Worm (Caenorhabditis elegans) whole organism, L4 larva: ENCODE measurements around the gene R155.5.

Experiments used
- D1046.2 ChIP-seq: fragments of 200-800 bp; sonication (Bioruptor generic); IDR thresholded peaks from 2 replicates; pipeline ENCODE4 v1.3.6; 2022; ENCODE audit warnings: missing genetic modification characterization, missing compliant biosample characterization
- Y75B8A.6 ChIP-seq: fragments of 200-800 bp; sonication (Bioruptor generic); IDR thresholded peaks from 2 replicates; pipeline ENCODE4 v1.3.6; 2022; ENCODE audit warnings: missing genetic modification reagents, missing genetic modification characterization, missing compliant biosample characterization
- aha-1 ChIP-seq: fragments of 150-350 bp; peaks from one replicate; lab custom pipeline; 2014; ENCODE audit warnings: missing biosample characterization, missing genetic modification characterization
- arid-1 ChIP-seq: fragments of 200-800 bp; sonication (Bioruptor generic); conservative IDR thresholded peaks from 2 replicates; pipeline ENCODE4 v1.3.6; 2022; ENCODE audit warnings: missing genetic modification reagents, missing genetic modification characterization, missing compliant biosample characterization
- ceh-28 ChIP-seq: fragments of 150-350 bp; optimal IDR thresholded peaks from 2 replicates; lab custom pipeline; 2014; ENCODE audit warnings: missing biosample characterization, missing genetic modification reagents, missing genetic modification characterization
- daf-19 ChIP-seq: fragments of 200-800 bp; sonication (Bioruptor generic); conservative IDR thresholded peaks from 2 replicates; pipeline ENCODE4 v1.3.6; 2022; ENCODE audit warnings: missing genetic modification characterization, missing compliant biosample characterization
- dmd-8 ChIP-seq: fragments of 200-800 bp; sonication (Bioruptor generic); IDR thresholded peaks from 2 replicates; pipeline ENCODE4 v1.3.6; 2022; ENCODE audit warnings: missing genetic modification characterization, missing compliant biosample characterization
- egl-27 ChIP-seq: sonication (generic microtip); optimal IDR thresholded peaks from 3 replicates; lab custom pipeline; 2017; ENCODE audit warnings: missing biosample characterization, missing genetic modification reagents, missing genetic modification characterization
- hif-1 ChIP-seq, 2 experiments: sonication (generic microtip); optimal IDR thresholded peaks; 2 replicates each; lab custom pipeline; 2016 to 2017; ENCODE audit warnings: missing compliant biosample characterization in 2 of 2, missing genetic modification characterization in 2 of 2, missing genetic modification reagents in 2 of 2, missing genotype in 2 of 2, mild to moderate bottlenecking in 1 of 2
- jun-1 ChIP-seq: fragments of 150-350 bp; optimal IDR thresholded peaks from 2 replicates; lab custom pipeline; 2014; ENCODE audit warnings: missing biosample characterization, missing genetic modification reagents, missing genetic modification characterization
- lir-3 ChIP-seq: sonication (generic microtip); optimal IDR thresholded peaks from 2 replicates; lab custom pipeline; 2016; ENCODE audit warnings: mild to moderate bottlenecking, missing genetic modification characterization, missing compliant biosample characterization
- mdl-1 ChIP-seq, 2 experiments: fragments of 150-350 bp in 1 of 2; sonication (generic microtip) in 1 of 2; optimal IDR thresholded peaks; 2 replicates each; lab custom pipeline; 2014 to 2017; ENCODE audit warnings: missing biosample characterization in 2 of 2, missing genetic modification characterization in 2 of 2
- mxl-2 ChIP-seq: fragments of 200-800 bp; sonication (Bioruptor generic); conservative IDR thresholded peaks from 2 replicates; pipeline ENCODE4 v1.3.6; 2022; ENCODE audit warnings: missing genetic modification reagents, missing genetic modification characterization, missing compliant biosample characterization
- nhr-10 ChIP-seq: fragments of 150-350 bp; optimal IDR thresholded peaks from 2 replicates; lab custom pipeline; 2014; ENCODE audit warnings: missing biosample characterization, missing genetic modification characterization
- nhr-102 ChIP-seq: sonication (generic microtip); optimal IDR thresholded peaks from 2 replicates; lab custom pipeline; 2016; ENCODE audit warnings: mild to moderate bottlenecking, missing genetic modification characterization, moderate library complexity, missing compliant biosample characterization
- nhr-111 ChIP-seq: fragments of 200-800 bp; sonication (Bioruptor generic); optimal IDR thresholded peaks from 2 replicates; lab custom pipeline; 2018; ENCODE audit warnings: mild to moderate bottlenecking, missing genetic modification characterization, missing compliant biosample characterization
- nhr-25 ChIP-seq: sonication (generic microtip); optimal IDR thresholded peaks from 2 replicates; lab custom pipeline; 2017; ENCODE audit warnings: missing genetic modification characterization, mild to moderate bottlenecking, missing compliant biosample characterization, antibody characterized with exemption, moderate library complexity, borderline replicate concordance; ENCODE audit not compliant: insufficient read depth
- nhr-77 ChIP-seq: fragments of 150-350 bp; optimal IDR thresholded peaks from 2 replicates; lab custom pipeline; 2014; ENCODE audit warnings: missing biosample characterization, missing genetic modification characterization
- rbr-2 ChIP-seq: sonication (generic microtip); optimal IDR thresholded peaks from 2 replicates; lab custom pipeline; 2016; ENCODE audit warnings: missing genotype, missing genetic modification characterization, missing compliant biosample characterization
- sdz-12 ChIP-seq: fragments of 200-800 bp; sonication (Bioruptor generic); optimal IDR thresholded peaks from 2 replicates; lab custom pipeline; 2018; ENCODE audit warnings: mild to moderate bottlenecking, missing genetic modification characterization, missing compliant biosample characterization
- set-16 ChIP-seq: fragments of 200-800 bp; sonication (Bioruptor generic); IDR thresholded peaks from 2 replicates; pipeline ENCODE4 v1.3.6; 2022; ENCODE audit warnings: missing genetic modification reagents, missing genetic modification characterization, missing compliant biosample characterization
- snpc-4 ChIP-seq: fragments of 150-350 bp; optimal IDR thresholded peaks from 2 replicates; lab custom pipeline; 2014; ENCODE audit warnings: missing biosample characterization, missing genetic modification characterization
- tag-97 ChIP-seq: fragments of 200-800 bp; sonication (Bioruptor generic); IDR thresholded peaks from 2 replicates; pipeline ENCODE4 v1.3.6; 2022; ENCODE audit warnings: missing genetic modification characterization, missing compliant biosample characterization
- unc-62 ChIP-seq, 3 experiments: fragments of 150-350 bp in 1 of 3; sonication (generic microtip); optimal IDR thresholded peaks in 2 of 3; peaks in 1 of 3; 1 replicate in 1 of 3; 2 replicates in 2 of 3; lab custom pipeline; 2014 to 2017; ENCODE audit warnings: missing biosample characterization in 3 of 3, missing genetic modification characterization in 3 of 3, missing genetic modification reagents in 3 of 3, missing genotype in 1 of 3
- zfp-2 ChIP-seq: sonication (generic microtip); optimal IDR thresholded peaks from 2 replicates; lab custom pipeline; 2016; ENCODE audit warnings: mild to moderate bottlenecking, missing genetic modification characterization, missing compliant biosample characterization

R155.5 gene

DNA sequence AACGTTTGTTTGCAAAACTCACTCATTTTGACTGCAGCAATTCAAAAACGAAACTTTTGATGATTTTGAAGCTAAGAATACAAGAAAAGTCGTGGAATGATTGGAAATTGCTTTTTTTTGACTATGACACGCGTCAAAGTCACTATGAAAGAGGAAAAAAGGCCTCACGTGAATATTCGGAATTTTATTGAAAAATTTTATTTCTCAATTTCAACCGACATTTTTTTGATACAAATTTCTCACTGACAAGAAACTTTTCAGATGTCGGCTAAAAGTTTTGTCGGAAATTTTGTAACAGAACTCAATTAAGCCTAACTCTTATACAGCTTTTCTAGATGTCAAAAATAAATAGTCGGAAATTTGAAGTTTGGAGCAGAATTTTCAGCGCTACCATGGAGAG, at the start of gene R155.5:
Gene R155.5 (minus strand): TSS at position 101 of the 400 bp plus-strand sequence.
- TF ChIP-seq unc-62 (GFP tag; optimal IDR thresholded peaks at IDR 0.05 in 1 of 2; lab: Kevin White, UChicago) (peak in 1 of 2 experiments; percentile 12), unc-62 (tag; optimal IDR thresholded peaks at IDR 0.05; lab: Kevin White, UChicago) (no peak), sdz-12 (GFP tag; lab: Kevin White, UChicago) (no peak), snpc-4 (no peak)
- TF ChIP-seq, all 104 proteins: peak for 1

DNA sequence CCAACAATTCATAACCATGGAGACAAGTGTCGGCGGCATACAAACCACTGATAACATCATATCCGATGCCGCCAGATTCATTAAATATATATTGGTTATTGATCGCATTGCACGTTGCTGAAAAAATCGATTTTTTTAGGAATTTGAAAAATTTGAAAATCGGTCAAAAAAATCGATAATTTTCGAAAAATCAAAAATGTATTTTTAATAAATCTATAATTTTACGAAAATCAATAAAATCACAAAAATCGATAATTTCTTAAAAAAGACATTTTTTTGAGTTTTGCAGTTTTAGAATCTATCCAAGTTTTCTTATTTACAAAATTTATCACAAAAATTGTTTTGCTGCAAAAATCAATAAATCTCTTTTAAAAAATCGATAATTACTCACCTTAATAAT, 45.2 kb upstream of the R155.5 start:
- TF ChIP-seq nhr-25 (tag; lab: Kevin White, UChicago) = no peak
- no peak for TF ChIP-seq tag-97 (GFP tag; lab: Robert Waterston, UW)
- TF ChIP-seq arid-1 (GFP tag; lab: Robert Waterston, UW) = no peak
- no peak for TF ChIP-seq jun-1 (tag; lab: Kevin White, UChicago)
- TF ChIP-seq ceh-28 = peak; percentile 87
- TF ChIP-seq egl-27 = no peak
- no peak for TF ChIP-seq lir-3 (tag; lab: Kevin White, UChicago)
- no peak for TF ChIP-seq rbr-2 (tag; lab: Kevin White, UChicago)
- TF ChIP-seq aha-1 (tag; lab: Kevin White, UChicago) = peak; percentile 85
- TF ChIP-seq daf-19 (GFP tag; lab: Robert Waterston, UW) = no peak
- no peak for TF ChIP-seq Y75B8A.6 (GFP tag; lab: Robert Waterston, UW)
- no peak for TF ChIP-seq mxl-2
- no peak for TF ChIP-seq dmd-8 (GFP tag; lab: Robert Waterston, UW)

DNA sequence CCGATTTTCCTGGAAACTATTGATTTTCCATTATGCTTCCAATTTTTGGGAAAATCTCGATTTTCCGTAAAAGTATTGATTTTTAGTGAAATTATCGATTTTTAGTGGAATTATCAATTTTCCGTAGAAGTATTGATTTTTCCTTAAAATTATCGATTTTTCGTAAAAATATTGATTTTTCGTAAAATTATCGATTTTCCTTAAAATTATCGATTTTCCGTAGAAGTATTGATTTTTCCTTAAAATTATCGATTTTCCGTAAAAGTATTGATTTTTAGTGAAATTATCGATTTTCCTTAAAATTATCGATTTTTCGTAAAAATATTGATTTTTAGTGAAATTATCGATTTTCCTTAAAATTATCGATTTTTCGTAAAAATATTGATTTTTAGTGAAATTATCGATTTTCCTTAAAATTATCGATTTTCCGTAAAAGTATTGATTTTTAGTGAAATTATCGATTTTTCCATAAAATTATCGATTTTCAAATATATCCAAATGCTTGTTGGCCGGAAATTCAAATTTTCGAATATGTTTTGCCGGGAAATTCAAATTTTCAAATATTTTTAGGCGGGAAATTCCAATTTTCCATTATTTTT, 43.6 kb upstream of the R155.5 start:
- TF ChIP-seq ceh-28 = peak; percentile 96

DNA sequence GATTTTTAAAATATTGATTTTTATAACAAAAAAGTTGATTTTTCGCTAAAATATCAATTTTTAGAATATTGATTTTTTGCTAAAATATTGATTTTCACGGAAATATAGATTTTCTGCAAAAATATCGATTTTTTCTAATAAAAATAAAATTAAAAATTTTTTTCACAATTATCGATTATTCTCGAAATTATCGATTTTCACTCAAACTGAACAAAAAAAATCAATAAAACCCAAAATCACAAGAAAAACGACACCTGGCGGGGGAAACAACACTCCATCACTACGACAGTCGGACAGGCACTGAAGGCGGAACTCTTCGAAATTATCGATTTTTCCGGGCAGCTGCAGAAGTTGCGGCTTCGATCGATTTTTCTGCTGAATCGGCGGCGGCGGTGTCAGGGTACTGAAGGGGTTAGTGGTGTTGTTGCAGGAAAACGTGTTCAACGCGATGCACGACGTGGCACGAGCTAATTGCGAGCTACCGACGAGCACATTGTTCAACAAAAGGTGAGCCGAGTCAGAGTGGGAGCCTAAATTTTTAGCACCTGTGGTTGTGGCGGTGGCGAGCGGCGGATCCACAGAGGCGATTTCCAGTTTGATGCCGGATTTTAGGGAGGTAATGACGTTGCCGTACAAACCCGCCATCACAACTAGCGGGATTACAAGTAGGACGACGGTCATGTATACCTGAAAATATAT, 43.0 kb upstream of the R155.5 start:
- TF ChIP-seq ceh-28 = peak; percentile 77
- TF ChIP-seq aha-1 (tag; lab: Kevin White, UChicago) = peak; percentile 69
- peak; percentile 39 for TF ChIP-seq set-16 (GFP tag; lab: Robert Waterston, UW)
- TF ChIP-seq D1046.2 (GFP tag; lab: Robert Waterston, UW) = 0 out of 2 replicates have a peak, but pooled peaks have one; percentile 65
- no peak for TF ChIP-seq nhr-111 (GFP tag; lab: Kevin White, UChicago)
- TF ChIP-seq, all 104 proteins: peak for 4

DNA sequence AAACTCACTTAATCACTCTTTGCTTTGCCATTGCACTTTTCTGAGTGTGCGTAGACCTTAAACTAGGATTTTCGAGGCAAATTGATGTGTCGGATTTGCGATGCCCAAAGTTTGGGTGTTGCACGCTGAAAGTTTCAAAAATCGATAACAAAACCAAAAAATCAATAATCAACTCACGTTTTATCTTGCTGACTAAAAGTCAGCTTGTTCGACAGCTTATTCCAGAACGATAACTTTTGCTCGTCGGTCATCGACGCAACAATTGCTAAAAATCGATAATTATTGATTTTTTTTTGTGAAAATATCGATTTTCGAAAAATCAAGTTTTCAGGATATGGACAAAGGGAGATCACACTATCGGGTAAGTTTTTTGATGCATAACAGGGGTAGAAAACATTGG, 42.2 kb upstream of the R155.5 start:
- no peak for TF ChIP-seq nhr-102 (tag; lab: Kevin White, UChicago)
- peak; percentile 94 for TF ChIP-seq ceh-28
- TF ChIP-seq, all 104 proteins: peak for 1

DNA sequence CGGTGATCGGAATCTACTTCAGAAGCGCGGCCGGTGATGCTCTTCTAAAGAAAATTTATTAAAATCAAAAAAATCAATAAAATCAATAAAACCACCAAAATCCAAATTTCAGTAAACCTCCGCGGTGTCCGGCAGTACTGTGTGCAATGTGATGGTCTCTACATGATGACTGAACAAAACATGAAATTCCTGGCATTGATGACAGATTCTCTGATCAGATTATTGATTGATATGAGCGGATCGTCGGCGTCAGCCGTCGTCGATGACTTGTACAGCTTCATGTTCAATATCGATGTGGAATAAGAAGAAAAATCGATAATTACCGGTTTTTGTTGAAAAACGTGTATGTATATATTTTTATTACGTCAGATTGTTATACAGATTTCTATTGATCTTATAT, 38.6 kb upstream of the R155.5 start:
- no peak for TF ChIP-seq zfp-2
- TF ChIP-seq ceh-28 = peak; percentile 28
- no peak for TF ChIP-seq mdl-1 (tag; optimal IDR thresholded peaks at IDR 0.05; lab: Kevin White, UChicago)
- TF ChIP-seq lir-3 (tag; lab: Kevin White, UChicago) = no peak
- TF ChIP-seq nhr-10 (tag; lab: Kevin White, UChicago) = no peak
- peak in 1 of 2 experiments; percentile 62 for TF ChIP-seq unc-62 (GFP tag; optimal IDR thresholded peaks at IDR 0.05 in 1 of 2; lab: Kevin White, UChicago)
- no peak for TF ChIP-seq unc-62 (tag; optimal IDR thresholded peaks at IDR 0.05; lab: Kevin White, UChicago)
- no peak for TF ChIP-seq nhr-77 (tag; lab: Kevin White, UChicago)

DNA sequence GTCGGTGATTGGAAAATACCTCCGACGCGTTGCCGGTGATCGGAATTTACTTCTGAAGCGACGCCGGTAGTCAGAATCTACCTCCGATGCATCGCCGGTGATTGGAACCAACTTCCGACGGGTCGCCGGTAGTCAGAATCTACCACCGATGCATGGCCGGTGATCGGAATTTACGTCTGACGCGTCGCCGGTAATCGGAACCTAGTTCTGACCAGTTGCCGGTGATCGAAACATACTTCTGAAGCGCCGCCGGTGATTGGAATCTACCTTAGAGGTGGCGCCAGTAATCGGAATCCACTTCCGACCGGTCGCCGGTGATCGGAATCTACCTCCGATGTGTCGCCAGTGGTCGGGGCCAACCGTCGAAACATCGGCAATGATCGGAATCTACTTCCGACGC, 38.0 kb upstream of the R155.5 start:
- TF ChIP-seq hif-1 (tag; optimal IDR thresholded peaks at IDR 0.05; lab: Kevin White, UChicago) (no peak), set-16 (GFP tag; lab: Robert Waterston, UW) (peak; percentile 65)
